Fruit fly (Drosophila melanogaster): ENCODE data around the gene B9d1.

Gene B9d1

dm6 chr3R:15472753-15473212 is 8.9 kb upstream of the B9d1 start (continued):
- TF ChIP-seq ems (GFP tag; optimal IDR thresholded peaks at IDR 0.05) (peak; percentile 43), Nf-YA (GFP tag; IDR thresholded peaks at IDR 0.05) (no peak), unc-4 (GFP tag; IDR thresholded peaks at IDR 0.05; ENCODE audit: partially characterized antibody) (no peak), Ssrp (tag; optimal IDR thresholded peaks at IDR 0.05) (peak; percentile 5), CG9727 (GFP tag; optimal IDR thresholded peaks at IDR 0.05) (peak; percentile 40), CG12104 (GFP tag; optimal IDR thresholded peaks at IDR 0.05) (peak; percentile 29), H2.0 (GFP tag; IDR thresholded peaks at IDR 0.05) (no peak), lola (GFP tag; optimal IDR thresholded peaks at IDR 0.05) (no peak), CG3281 (GFP tag; optimal IDR thresholded peaks at IDR 0.05) (peak; percentile 73), seq (GFP tag; IDR thresholded peaks at IDR 0.05) (peak; percentile 44), CG9609 (GFP tag; optimal IDR thresholded peaks at IDR 0.05) (peak; percentile 53), Lhr (GFP tag; optimal IDR thresholded peaks at IDR 0.05) (no peak), Bteb2 (GFP tag; optimal IDR thresholded peaks at IDR 0.05) (peak; percentile 51), CG7357 (GFP tag; IDR thresholded peaks at IDR 0.05) (0 out of 3 replicates have a peak, but pooled peaks have one; percentile 47), grau (tag; optimal IDR thresholded peaks at IDR 0.05) (peak; percentile 72), CG14860 (GFP tag; IDR thresholded peaks at IDR 0.05; ENCODE audit: partially characterized antibody) (no peak), YL-1 (GFP tag; optimal IDR thresholded peaks at IDR 0.05) (no peak), Vsx1 (GFP tag; optimal IDR thresholded peaks at IDR 0.05) (peak; percentile 34), ham (GFP tag; IDR thresholded peaks at IDR 0.05) (no peak), CG2199 (GFP tag; IDR thresholded peaks at IDR 0.05) (no peak), crc (GFP tag; optimal IDR thresholded peaks at IDR 0.05) (peak; percentile 4), CG7372 (GFP tag; IDR thresholded peaks at IDR 0.05) (no peak), NFAT (GFP tag; IDR thresholded peaks at IDR 0.05) (peak; percentile 5; the same call in 1 of the 2 replicates), inv (GFP tag; IDR thresholded peaks at IDR 0.05; ENCODE audit: partially characterized antibody) (no peak), CG4730 (GFP tag; IDR thresholded peaks at IDR 0.05) (peak; percentile 25; the same call in 1 of the 2 replicates), NK7.1 (GFP tag; optimal IDR thresholded peaks at IDR 0.05) (peak; percentile 8), Rx (GFP tag; IDR thresholded peaks at IDR 0.05) (0 out of 2 replicates have a peak, but pooled peaks have one; percentile 21), CG18599 (GFP tag; optimal IDR thresholded peaks at IDR 0.05) (peak; percentile 44), CG12769 (tag; optimal IDR thresholded peaks at IDR 0.05) (peak; percentile 27), CG10274 (GFP tag; optimal IDR thresholded peaks at IDR 0.05) (peak; percentile 19), CG8281 (tag; optimal IDR thresholded peaks at IDR 0.05) (no peak), CG17359 (tag; optimal IDR thresholded peaks at IDR 0.05) (peak; percentile 27), CG6813 (GFP tag; optimal IDR thresholded peaks at IDR 0.05) (peak; percentile 29), bab2 (GFP tag; optimal IDR thresholded peaks at IDR 0.05) (peak; percentile 31), CG17385 (GFP tag; optimal IDR thresholded peaks at IDR 0.05) (peak; percentile 15), pb (GFP tag; optimal IDR thresholded peaks at IDR 0.05) (no peak), CG12219 (GFP tag; optimal IDR thresholded peaks at IDR 0.05) (peak; percentile 21), Ptx1 (GFP tag; IDR thresholded peaks at IDR 0.05) (peak; percentile 50; the same call in 1 of the 2 replicates), CG11247 (GFP tag; IDR thresholded peaks at IDR 0.05) (no peak), CG1233 (GFP tag; optimal IDR thresholded peaks at IDR 0.05) (peak; percentile 56), gsb (GFP tag; IDR thresholded peaks at IDR 0.05) (0 out of 2 replicates have a peak, but pooled peaks have one; percentile 28), sens (GFP tag) (peak; percentile 86), croc (GFP tag; conservative IDR thresholded peaks at IDR 0.05) (no peak), CG10267 (tag; optimal IDR thresholded peaks at IDR 0.05) (peak; percentile 20), sd (tag; optimal IDR thresholded peaks at IDR 0.05) (peak; percentile 17), CG14014 (GFP tag; IDR thresholded peaks at IDR 0.05) (peak; percentile 45; the same call in 1 of the 2 replicates), chif (GFP tag; optimal IDR thresholded peaks at IDR 0.05) (peak; percentile 7 to 18), Max (GFP tag; optimal IDR thresholded peaks at IDR 0.05) (peak; percentile 26), pum (GFP tag; optimal IDR thresholded peaks at IDR 0.05) (no peak), gt (GFP tag; IDR thresholded peaks at IDR 0.05) (no peak)
